Worm (Caenorhabditis elegans): Measurements from ENCODE around the gene fut-6.

DNA sequence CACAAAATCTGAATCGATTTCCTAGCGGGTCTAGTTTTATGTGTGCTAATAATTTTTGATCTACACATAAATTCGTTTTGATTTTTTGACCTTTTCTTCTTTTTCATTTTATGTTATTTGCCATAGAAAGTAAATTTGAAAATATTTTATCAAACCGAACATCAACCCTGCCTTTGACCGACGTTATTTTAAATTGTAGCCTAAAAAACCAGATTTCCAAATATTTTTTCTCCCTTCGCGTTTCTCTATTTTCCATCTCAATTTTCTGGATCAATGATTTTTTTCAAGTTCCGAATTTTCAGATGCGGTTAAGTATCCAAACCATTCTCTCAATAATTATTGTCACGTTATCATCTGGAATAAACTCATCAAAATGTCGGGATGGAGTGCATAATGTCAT, 22.2 kb upstream of the fut-6 start, which contains the start of gene T05A7.1:
- TF ChIP-seq snpc-4 (tag; optimal IDR thresholded peaks at IDR 0.05) (no peak), mdl-1 (tag; optimal IDR thresholded peaks at IDR 0.05) (no peak), nhr-237 (tag; optimal IDR thresholded peaks at IDR 0.05) (no peak), fos-1 (tag; optimal IDR thresholded peaks at IDR 0.05) (no peak), zag-1 (tag; optimal IDR thresholded peaks at IDR 0.05) (no peak), R02D3.7 (tag; optimal IDR thresholded peaks at IDR 0.05) (no peak), nhr-11 (tag; optimal IDR thresholded peaks at IDR 0.05) (no peak)
